Fruit fly (Drosophila melanogaster) whole organism, embryonic: Measurements from ENCODE around the gene CG31068.

Source experiments
- Asciz ChIP-seq: fragments of 200-800 bp; sonication (Bioruptor generic); optimal IDR thresholded peaks from 2 replicates; lab custom pipeline; 2017; ENCODE audit warnings: missing biosample characterization, mild to moderate bottlenecking, missing genetic modification characterization, missing genetic modification reagents
- Atf-2 ChIP-seq: fragments of 200-800 bp; sonication (Bioruptor generic); optimal IDR thresholded peaks from 2 replicates; lab custom pipeline; 2016; ENCODE audit warnings: missing biosample characterization, missing genetic modification characterization
- B-H2 ChIP-seq: fragments of 200-800 bp; sonication (Bioruptor generic); optimal IDR thresholded peaks from 2 replicates; lab custom pipeline; 2018; ENCODE audit warnings: missing biosample characterization, mild to moderate bottlenecking, missing genetic modification characterization
- Bgb ChIP-seq: fragments of 200-800 bp; sonication (Bioruptor generic); IDR thresholded peaks from 2 replicates; pipeline ENCODE4 v1.3.6; 2022; ENCODE audit warnings: missing biosample characterization, missing genetic modification characterization; ENCODE audit not compliant: partially characterized antibody
- CG10654 ChIP-seq: fragments of 200-800 bp; sonication (Bioruptor generic); optimal IDR thresholded peaks from 2 replicates; lab custom pipeline; 2016; ENCODE audit warnings: missing biosample characterization, missing genetic modification characterization
- CG11247 ChIP-seq: fragments of 200-800 bp; sonication (Bioruptor generic); IDR thresholded peaks from 2 replicates; pipeline ENCODE4 v1.3.6; 2022; ENCODE audit warnings: missing biosample characterization, missing genetic modification characterization
- CG11456 ChIP-seq: fragments of 200-800 bp; sonication (Bioruptor generic); IDR thresholded peaks from 3 replicates; pipeline ENCODE4 v1.3.6; 2022; ENCODE audit warnings: missing biosample characterization, missing genetic modification characterization
- CG11696 ChIP-seq: fragments of 200-800 bp; sonication (Bioruptor generic); IDR thresholded peaks from 2 replicates; pipeline ENCODE4 v1.3.6; 2022; ENCODE audit warnings: missing biosample characterization, missing genetic modification characterization
- CG12391 ChIP-seq: fragments of 200-800 bp; sonication (Bioruptor generic); optimal IDR thresholded peaks from 3 replicates; lab custom pipeline; 2018; ENCODE audit warnings: missing biosample characterization, mild to moderate bottlenecking, missing genetic modification characterization, moderate library complexity
- CG12659 ChIP-seq: fragments of 200-800 bp; sonication (Bioruptor generic); optimal IDR thresholded peaks from 3 replicates; lab custom pipeline; 2017; ENCODE audit warnings: mild to moderate bottlenecking, missing biosample characterization, missing genetic modification reagents, missing genetic modification characterization
- CG12942 ChIP-seq: fragments of 200-800 bp; sonication (Bioruptor generic); optimal IDR thresholded peaks from 3 replicates; lab custom pipeline; 2016; ENCODE audit warnings: missing biosample characterization, missing genetic modification characterization
- CG1529 ChIP-seq: fragments of 200-800 bp; sonication (Bioruptor generic); optimal IDR thresholded peaks from 3 replicates; lab custom pipeline; 2018; ENCODE audit warnings: missing biosample characterization, missing genetic modification characterization
- CG16813 ChIP-seq: fragments of 200-800 bp; sonication (Bioruptor generic); IDR thresholded peaks from 3 replicates; pipeline ENCODE4 v1.3.6; 2022; ENCODE audit warnings: missing biosample characterization, missing genetic modification characterization; ENCODE audit not compliant: partially characterized antibody
- CG17186 ChIP-seq: fragments of 200-800 bp; sonication (Bioruptor generic); optimal IDR thresholded peaks from 3 replicates; lab custom pipeline; 2017; ENCODE audit warnings: missing biosample characterization, missing genetic modification reagents, missing genetic modification characterization
- CG1792 ChIP-seq: fragments of 200-800 bp; sonication (Bioruptor generic); optimal IDR thresholded peaks from 2 replicates; lab custom pipeline; 2016; ENCODE audit warnings: missing biosample characterization, missing genetic modification characterization
- CG18476 ChIP-seq: fragments of 200-800 bp; sonication (Bioruptor generic); optimal IDR thresholded peaks from 2 replicates; lab custom pipeline; 2016; ENCODE audit warnings: missing biosample characterization, mild to moderate bottlenecking, missing genetic modification characterization
- CG34376 ChIP-seq: fragments of 200-800 bp; sonication (Bioruptor generic); optimal IDR thresholded peaks from 2 replicates; lab custom pipeline; 2018; ENCODE audit warnings: missing biosample characterization, mild to moderate bottlenecking, missing genetic modification characterization
- CG34422 ChIP-seq: fragments of 200-800 bp; sonication (Bioruptor generic); IDR thresholded peaks from 3 replicates; pipeline ENCODE4 v1.3.6; 2022; ENCODE audit warnings: missing biosample characterization, missing genetic modification characterization
- CG3726 ChIP-seq: fragments of 200-800 bp; sonication (Bioruptor generic); IDR thresholded peaks from 3 replicates; pipeline ENCODE4, ENCODE4 v1.3.6; 2022; ENCODE audit warnings: missing biosample characterization, missing genetic modification characterization
- CG3847 ChIP-seq: fragments of 200-800 bp; sonication (Bioruptor generic); IDR thresholded peaks from 2 replicates; pipeline ENCODE4 v1.3.6; 2022; ENCODE audit warnings: missing biosample characterization, missing genetic modification characterization
- CG4424 ChIP-seq: fragments of 200-800 bp; sonication (Bioruptor generic); optimal IDR thresholded peaks from 3 replicates; lab custom pipeline; 2016; ENCODE audit warnings: missing biosample characterization, missing genetic modification characterization
- CG4617 ChIP-seq: fragments of 200-800 bp; sonication (Bioruptor generic); optimal IDR thresholded peaks from 3 replicates; lab custom pipeline; 2016; ENCODE audit warnings: missing biosample characterization, missing genetic modification characterization, borderline replicate concordance
- CG5180 ChIP-seq: fragments of 200-800 bp; sonication (Bioruptor generic); optimal IDR thresholded peaks from 3 replicates; lab custom pipeline; 2017; ENCODE audit warnings: missing biosample characterization, missing genetic modification characterization, mild to moderate bottlenecking, moderate library complexity, missing genetic modification reagents
- CG7786 ChIP-seq: fragments of 200-800 bp; sonication (Bioruptor generic); optimal IDR thresholded peaks from 2 replicates; lab custom pipeline; 2016; ENCODE audit warnings: missing biosample characterization, missing genetic modification characterization
- CG8944 ChIP-seq: fragments of 200-800 bp; sonication (Bioruptor generic); optimal IDR thresholded peaks from 3 replicates; lab custom pipeline; 2016; ENCODE audit warnings: missing biosample characterization, missing genetic modification characterization
- Chrac-16 ChIP-seq: fragments of 200-800 bp; sonication (Bioruptor generic); optimal IDR thresholded peaks from 3 replicates; lab custom pipeline; 2016; ENCODE audit warnings: missing biosample characterization, missing genetic modification characterization
- Dref ChIP-seq: fragments of 200-800 bp; sonication (Bioruptor generic); IDR thresholded peaks from 2 replicates; pipeline ENCODE4 v1.3.6; 2022; ENCODE audit warnings: missing biosample characterization, missing genetic modification characterization
- E2f1 ChIP-seq: fragments of 200-800 bp; sonication (Bioruptor generic); IDR thresholded peaks from 2 replicates; pipeline ENCODE4 v1.3.6; 2022; ENCODE audit warnings: missing biosample characterization, missing genetic modification characterization
- Ets65A ChIP-seq: fragments of 200-800 bp; sonication (Bioruptor generic); peaks from one replicate; lab custom pipeline; 2016; ENCODE audit warnings: missing biosample characterization, missing genetic modification characterization
- Hr78 ChIP-seq, 2 experiments: fragments of 200-800 bp in 1 of 2; fragments of >200 bp in 1 of 2; sonication (Bioruptor generic) in 1 of 2; optimal IDR thresholded peaks; 2 replicates each; lab custom pipeline; 2017 to 2019; ENCODE audit warnings: missing biosample characterization in 2 of 2, missing genetic modification characterization in 2 of 2, mild to moderate bottlenecking in 1 of 2, moderate library complexity in 1 of 2
- Opbp ChIP-seq: fragments of 200-800 bp; sonication (Bioruptor generic); IDR thresholded peaks from 3 replicates; pipeline ENCODE4 v1.3.6; 2022; ENCODE audit warnings: missing biosample characterization, missing genetic modification characterization; ENCODE audit not compliant: partially characterized antibody
- Ptx1 ChIP-seq: fragments of 200-800 bp; sonication (Bioruptor generic); IDR thresholded peaks from 2 replicates; pipeline ENCODE4 v1.3.6; 2022; ENCODE audit warnings: missing biosample characterization, missing genetic modification characterization
- Vsx1 ChIP-seq: fragments of 200-800 bp; sonication (Bioruptor generic); optimal IDR thresholded peaks from 2 replicates; lab custom pipeline; 2017; ENCODE audit warnings: missing biosample characterization, mild to moderate bottlenecking, missing genetic modification characterization, missing genetic modification reagents
- Xbp1 ChIP-seq: fragments of 200-800 bp; sonication (Bioruptor generic); optimal IDR thresholded peaks from 3 replicates; lab custom pipeline; 2016; ENCODE audit warnings: missing biosample characterization, mild to moderate bottlenecking, missing genetic modification characterization
- Xrp1 ChIP-seq: fragments of 200-800 bp; sonication (Bioruptor generic); IDR thresholded peaks from 2 replicates; pipeline ENCODE4 v1.3.6; 2022; ENCODE audit warnings: missing biosample characterization, missing genetic modification characterization
- abd-A ChIP-seq: fragments of 200-800 bp; sonication (Bioruptor generic); optimal IDR thresholded peaks from 3 replicates; lab custom pipeline; 2019; ENCODE audit warnings: missing biosample characterization, mild to moderate bottlenecking, missing genetic modification characterization, moderate library complexity
- crol ChIP-seq: fragments of 200-800 bp; sonication (Bioruptor generic); IDR thresholded peaks from 2 replicates; pipeline ENCODE4 v1.3.6; 2022; ENCODE audit warnings: missing biosample characterization, missing genetic modification characterization
- dysf ChIP-seq: fragments of 200-800 bp; sonication (Bioruptor generic); IDR thresholded peaks from 3 replicates; pipeline ENCODE4 v1.3.6; 2022; ENCODE audit warnings: missing biosample characterization, missing genetic modification characterization
- fru ChIP-seq: fragments of >200 bp; optimal IDR thresholded peaks from 2 replicates; lab custom pipeline; 2017
- gce ChIP-seq: fragments of 200-800 bp; sonication (Bioruptor generic); IDR thresholded peaks from 3 replicates; pipeline ENCODE4 v1.3.6; 2022; ENCODE audit warnings: missing biosample characterization, missing genetic modification characterization
- her ChIP-seq: fragments of 200-800 bp; sonication (Bioruptor generic); optimal IDR thresholded peaks from 2 replicates; lab custom pipeline; 2016; ENCODE audit warnings: missing biosample characterization, missing genetic modification characterization
- ken ChIP-seq: fragments of 200-800 bp; sonication (Bioruptor generic); IDR thresholded peaks from 3 replicates; pipeline ENCODE4 v1.3.6; 2022; ENCODE audit warnings: missing biosample characterization, missing genetic modification characterization
- nom ChIP-seq: fragments of 200-800 bp; sonication (Bioruptor generic); optimal IDR thresholded peaks from 2 replicates; lab custom pipeline; 2017; ENCODE audit warnings: missing biosample characterization, missing genetic modification characterization, mild to moderate bottlenecking, moderate library complexity, missing genetic modification reagents
- phol ChIP-seq: fragments of 200-800 bp; sonication (Bioruptor generic); optimal IDR thresholded peaks from 3 replicates; lab custom pipeline; 2018; ENCODE audit warnings: missing biosample characterization, mild to moderate bottlenecking, missing genetic modification characterization, moderate library complexity
- pzg ChIP-seq: fragments of 200-800 bp; sonication (Bioruptor generic); optimal IDR thresholded peaks from 3 replicates; lab custom pipeline; 2018; ENCODE audit warnings: missing biosample characterization, mild to moderate bottlenecking, missing genetic modification characterization, moderate library complexity
- schlank ChIP-seq: fragments of 200-800 bp; sonication (Bioruptor generic); optimal IDR thresholded peaks from 2 replicates; lab custom pipeline; 2018; ENCODE audit warnings: missing biosample characterization, mild to moderate bottlenecking, missing genetic modification characterization
- slbo ChIP-seq: fragments of 200-800 bp; sonication (Bioruptor generic); IDR thresholded peaks from 2 replicates; pipeline ENCODE4 v1.3.6; 2022; ENCODE audit warnings: missing biosample characterization, missing genetic modification characterization
- vfl ChIP-seq: fragments of 200-800 bp; sonication (Bioruptor generic); optimal IDR thresholded peaks from 2 replicates; lab custom pipeline; 2016; ENCODE audit warnings: missing biosample characterization, missing genetic modification characterization

The CG31068 gene

DNA sequence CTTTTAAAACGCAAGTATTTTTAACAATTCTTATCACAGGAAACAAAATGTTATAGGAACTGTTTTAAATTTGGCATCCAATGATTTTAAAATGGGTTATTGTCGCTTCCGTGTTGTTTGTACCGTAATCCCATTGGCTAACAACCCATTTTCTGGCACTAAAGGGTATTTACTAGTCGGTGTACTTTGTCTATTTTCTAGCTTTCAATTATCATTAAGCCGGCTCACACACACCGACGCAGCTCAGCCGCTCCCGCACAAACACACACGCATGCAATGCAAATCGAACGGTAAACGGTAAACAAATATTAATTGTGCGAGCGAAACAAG is 10.9 kb downstream of the CG31068 start (continued):
- TF ChIP-seq Vsx1 (GFP tag; lab: Kevin White, UChicago) (no peak), CG11696 (0 out of 2 replicates have a peak, but pooled peaks have one; percentile 8), CG10654 (GFP tag; lab: Kevin White, UChicago) (no peak), CG1529 (GFP tag; lab: Kevin White, UChicago) (no peak), Xrp1 (peak; percentile 35; the same call in 1 of the 2 replicates), CG12942 (no peak)

DNA sequence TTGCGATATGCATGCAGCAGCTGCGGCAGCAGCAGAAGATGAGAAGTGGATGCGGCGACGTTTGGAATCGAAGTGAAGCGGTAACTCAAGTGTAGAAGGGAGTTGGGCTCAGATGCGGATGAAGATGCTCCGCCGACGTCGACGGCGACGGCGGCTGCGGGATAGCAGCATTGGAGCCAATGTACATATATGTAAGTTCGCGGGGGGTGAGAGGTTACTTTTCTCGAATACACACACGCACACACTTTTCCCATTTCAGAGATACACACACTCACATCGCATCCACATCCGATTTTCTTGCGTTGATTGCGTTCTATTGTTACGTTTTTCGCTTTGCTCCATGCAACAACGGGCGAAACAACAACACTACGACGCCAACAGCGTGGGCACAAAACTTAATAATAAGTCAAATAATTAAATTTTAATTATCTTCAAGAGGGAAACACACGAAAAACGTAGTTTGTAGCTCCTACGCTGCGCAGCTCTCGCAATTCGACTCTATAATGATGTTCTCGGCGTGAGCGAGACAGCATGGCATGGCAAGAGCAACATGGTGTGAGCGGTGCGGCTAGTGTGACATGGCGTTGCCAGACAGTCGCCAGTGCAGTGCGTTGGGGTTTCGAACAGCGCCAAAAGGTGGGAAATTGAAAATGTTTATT is 11.4 kb downstream of the CG31068 start, which contains the start of gene CG18766:
Gene CG18766 (minus strand): TSS at position 508 of the 659 bp plus-strand sequence.
- TF ChIP-seq Opbp (GFP tag; lab: Robert Waterston, UW) (peak; percentile 49; the same call in 2 of the 3 replicates), schlank (no peak), her (GFP tag; lab: Kevin White, UChicago) (peak; percentile 20), CG11456 (GFP tag; lab: Robert Waterston, UW) (0 out of 3 replicates have a peak, but pooled peaks have one; percentile 6), CG16813 (GFP tag; lab: Robert Waterston, UW) (0 out of 3 replicates have a peak, but pooled peaks have one; percentile 21), CG18476 (GFP tag; lab: Kevin White, UChicago) (no peak), E2f1 (GFP tag; lab: Robert Waterston, UW) (0 out of 2 replicates have a peak, but pooled peaks have one; percentile 20), Hr78 (GFP tag; optimal IDR thresholded peaks at IDR 0.05; lab: Kevin White, UChicago) (peak in 1 of 2 experiments; percentile 91), slbo (GFP tag; lab: Robert Waterston, UW) (peak; percentile 61), Asciz (GFP tag; lab: Kevin White, UChicago) (no peak), CG1792 (GFP tag; lab: Kevin White, UChicago) (peak; percentile 5), gce (0 out of 3 replicates have a peak, but pooled peaks have one; percentile 13), Dref (GFP tag; lab: Robert Waterston, UW) (peak; percentile 39; the same call in 1 of the 2 replicates), fru (lab: Kevin White, UChicago) (no peak), CG3847 (GFP tag; lab: Robert Waterston, UW) (peak; percentile 69), crol (peak; percentile 68), CG17186 (GFP tag; lab: Kevin White, UChicago) (peak; percentile 84), Ptx1 (GFP tag; lab: Robert Waterston, UW) (peak; percentile 28; the same call in 1 of the 2 replicates), Atf-2 (GFP tag; lab: Kevin White, UChicago) (no peak), vfl (GFP tag; lab: Kevin White, UChicago) (no peak), CG3726 (GFP tag; lab: Robert Waterston, UW) (no peak), ken (0 out of 3 replicates have a peak, but pooled peaks have one; percentile 19), CG4424 (peak; percentile 60), Xbp1 (peak; percentile 25), CG11247 (no peak), abd-A (tag; lab: Kevin White, UChicago) (peak; percentile 63), Bgb (peak; percentile 41; the same call in 1 of the 2 replicates), CG12391 (no peak), CG34422 (GFP tag; lab: Robert Waterston, UW) (peak; percentile 58; the same call in 1 of the 3 replicates), nom (peak; percentile 71), CG4617 (GFP tag; lab: Kevin White, UChicago) (peak; percentile 89), Ets65A (GFP tag; lab: Kevin White, UChicago) (peak; percentile 41), CG34376 (GFP tag; lab: Kevin White, UChicago) (peak; percentile 10), CG7786 (no peak), phol (tag; lab: Kevin White, UChicago) (peak; percentile 40), B-H2 (peak; percentile 20), CG5180 (GFP tag; lab: Kevin White, UChicago) (no peak), Chrac-16 (GFP tag; lab: Kevin White, UChicago) (peak; percentile 15), CG8944 (peak; percentile 2), dysf (GFP tag; lab: Robert Waterston, UW) (no peak), pzg (peak; percentile 82), CG12659 (peak; percentile 62)
